Worm (Caenorhabditis elegans) whole organism, L4/young adult: Measurements from ENCODE around the gene akt-1.

ENCODE experiments used
- W03F9.2 ChIP-seq: fragments of 150-350 bp; optimal IDR thresholded peaks from 2 replicates; lab custom pipeline; 2014; ENCODE audit warnings: missing biosample characterization, missing genetic modification characterization
- him-1 ChIP-seq: sonication (generic microtip); optimal IDR thresholded peaks from 2 replicates; lab custom pipeline; 2016; ENCODE audit warnings: missing genotype, missing genetic modification reagents, missing genetic modification characterization, missing compliant biosample characterization

- TF ChIP-seq him-1 (tag; lab: Kevin White, UChicago) (no peak), W03F9.2 (tag; lab: Kevin White, UChicago) (no peak)
Measured at ce11 chrV:10225610-10226009, 23.1 kb upstream of the akt-1 start, which contains the start of gene daf-36.
